Fruit fly (Drosophila melanogaster) whole organism, wandering third instar larva: ENCODE measurements around the gene bif.

Source experiments
- CG32264 ChIP-seq: fragments of 200-800 bp; sonication (Bioruptor generic); optimal IDR thresholded peaks from 2 replicates; lab custom pipeline; 2016; ENCODE audit warnings: missing biosample characterization, missing genetic modification characterization
- Dfd ChIP-seq: fragments of >200 bp; optimal IDR thresholded peaks from 2 replicates; lab custom pipeline; 2017; ENCODE audit warnings: missing biosample characterization, missing genetic modification characterization
- Hr83 ChIP-seq: fragments of 200-300 bp; sonication (Bioruptor generic); optimal IDR thresholded peaks from 2 replicates; lab custom pipeline; 2016; ENCODE audit warnings: missing biosample characterization, mild to moderate bottlenecking, missing genetic modification characterization, moderate library complexity; ENCODE audit not compliant: poor library complexity, severe bottlenecking
- Jra ChIP-seq: sonication (Bioruptor generic); optimal IDR thresholded peaks from 2 replicates; lab custom pipeline; 2016; ENCODE audit warnings: missing biosample characterization, missing genetic modification characterization
- Mio ChIP-seq: sonication (Bioruptor generic); optimal IDR thresholded peaks from 2 replicates; lab custom pipeline; 2016; ENCODE audit warnings: missing biosample characterization, missing genetic modification characterization
- Myc ChIP-seq: fragments of >200 bp; optimal IDR thresholded peaks from 2 replicates; lab custom pipeline; 2017
- br ChIP-seq: fragments of 200-800 bp; sonication (Bioruptor generic); optimal IDR thresholded peaks from 2 replicates; lab custom pipeline; 2016; ENCODE audit warnings: missing biosample characterization, missing genetic modification characterization
- brk ChIP-seq: fragments of 200-800 bp; sonication (Bioruptor generic); optimal IDR thresholded peaks from 2 replicates; lab custom pipeline; 2016; ENCODE audit warnings: missing biosample characterization, mild to moderate bottlenecking, missing genetic modification characterization
- dl ChIP-seq, 2 experiments: fragments of 175-275, 200-275 bp in 1 of 2; fragments of 200-275 bp in 1 of 2; sonication (Bioruptor generic); optimal IDR thresholded peaks; lab custom pipeline; 2018; ENCODE audit warnings: mild to moderate bottlenecking in 2 of 2, missing biosample characterization in 2 of 2, missing genetic modification characterization in 2 of 2, moderate library complexity in 2 of 2; ENCODE audit not compliant: partially characterized antibody in 2 of 2, insufficient read depth in 1 of 2
- ey ChIP-seq: fragments of 200-800 bp; sonication (Bioruptor generic); optimal IDR thresholded peaks from 2 replicates; lab custom pipeline; 2016; ENCODE audit warnings: missing biosample characterization, missing genetic modification characterization
- foxo ChIP-seq, 2 experiments: fragments of 200-800 bp; sonication (Bioruptor generic); optimal IDR thresholded peaks; 2 replicates in 1 of 2; 3 replicates in 1 of 2; lab custom pipeline; 2016 to 2017; ENCODE audit warnings: missing biosample characterization in 2 of 2, missing genetic modification characterization in 2 of 2
- pan ChIP-seq: fragments of >200 bp; optimal IDR thresholded peaks from 2 replicates; lab custom pipeline; 2017
- sage ChIP-seq: fragments of 200-800 bp; sonication (Bioruptor generic); optimal IDR thresholded peaks from 2 replicates; lab custom pipeline; 2016; ENCODE audit warnings: missing biosample characterization, mild to moderate bottlenecking, missing genetic modification characterization

dm6 chrX:11717892-11718291, 39.1 kb downstream of the bif start:
- TF ChIP-seq Dfd (GFP tag; lab: Kevin White, UChicago) (no peak), sage (GFP tag; lab: Kevin White, UChicago) (no peak), ey (GFP tag; lab: Kevin White, UChicago) (no peak), brk (GFP tag; lab: Kevin White, UChicago) (no peak), pan (no peak), br (GFP tag; lab: Kevin White, UChicago) (no peak), Hr83 (GFP tag; lab: Kevin White, UChicago) (no peak), CG32264 (GFP tag; lab: Kevin White, UChicago) (no peak), foxo (GFP tag; optimal IDR thresholded peaks at IDR 0.05; lab: Kevin White, UChicago) (no peak), Mio (GFP tag; lab: Kevin White, UChicago) (no peak), Myc (lab: Kevin White, UChicago) (no peak), dl (GFP tag; optimal IDR thresholded peaks at IDR 0.05; lab: Kevin White, UChicago; ENCODE audit: insufficient read depth in 1 of 2, partially characterized antibody in 2 of 2) (no peak), Jra (GFP tag; lab: Kevin White, UChicago) (no peak)
